Worm (Caenorhabditis elegans) whole organism, young adult: ENCODE data around the gene nspc-1.
"Not testable (repeated sequence)": the region's sequence is repeated elsewhere in the genome, so short reads cannot be mapped to it uniquely, and the experiment has no call there.

ENCODE experiments used
- B0336.3 ChIP-seq: fragments of 200-800 bp; sonication (Bioruptor generic); IDR thresholded peaks from 2 replicates; pipeline ENCODE4 v1.3.6; 2022; ENCODE audit warnings: missing genetic modification characterization, missing compliant biosample characterization
- C06A6.2 ChIP-seq: fragments of 200-800 bp; sonication (Bioruptor generic); conservative IDR thresholded peaks from 2 replicates; pipeline ENCODE4 v1.3.6; 2022; ENCODE audit warnings: missing genetic modification characterization, missing compliant biosample characterization
- F55B11.4 ChIP-seq: sonication (generic microtip); optimal IDR thresholded peaks from 2 replicates; lab custom pipeline; 2016; ENCODE audit warnings: missing compliant biosample characterization, missing genetic modification characterization, borderline replicate concordance; ENCODE audit not compliant: insufficient read depth
- F57A8.1 ChIP-seq: fragments of 200-800 bp; sonication (Bioruptor generic); optimal IDR thresholded peaks from 2 replicates; lab custom pipeline; 2018; ENCODE audit warnings: mild to moderate bottlenecking, missing genetic modification characterization, moderate library complexity, missing compliant biosample characterization
- Y56A3A.18 ChIP-seq: fragments of 200-800 bp; sonication (Bioruptor generic); IDR thresholded peaks from 2 replicates; pipeline ENCODE4 v1.3.6; 2022; ENCODE audit warnings: missing genetic modification reagents, missing genetic modification characterization, missing compliant biosample characterization
- aptf-3 ChIP-seq: fragments of 200-800 bp; sonication (Bioruptor generic); IDR thresholded peaks from 2 replicates; pipeline ENCODE4 v1.3.6; 2022; ENCODE audit warnings: missing genetic modification characterization, missing compliant biosample characterization
- attf-6 ChIP-seq: fragments of 200-800 bp; sonication (Bioruptor generic); IDR thresholded peaks from 2 replicates; pipeline ENCODE4 v1.3.6; 2022; ENCODE audit warnings: missing genetic modification reagents, missing genetic modification characterization, missing compliant biosample characterization
- ceh-27 ChIP-seq: fragments of 200-800 bp; sonication (Bioruptor generic); optimal IDR thresholded peaks from 2 replicates; lab custom pipeline; 2018; ENCODE audit warnings: mild to moderate bottlenecking, missing genetic modification characterization, moderate library complexity, missing compliant biosample characterization
- dpl-1 ChIP-seq: fragments of 150-350 bp; optimal IDR thresholded peaks from 2 replicates; lab custom pipeline; 2014; ENCODE audit warnings: missing biosample characterization, missing genetic modification reagents, missing genetic modification characterization
- egrh-3 ChIP-seq: fragments of 200-800 bp; sonication (Bioruptor generic); IDR thresholded peaks from 2 replicates; pipeline ENCODE4 v1.3.6; 2022; ENCODE audit warnings: missing genetic modification reagents, missing genetic modification characterization, missing compliant biosample characterization
- ekl-4 ChIP-seq: fragments of 200-800 bp; sonication (Bioruptor generic); IDR thresholded peaks from 2 replicates; pipeline ENCODE4 v1.3.6; 2022; ENCODE audit warnings: missing genetic modification reagents, missing genetic modification characterization, missing compliant biosample characterization
- ets-4 ChIP-seq: fragments of 200-800 bp; sonication (Bioruptor generic); optimal IDR thresholded peaks from 2 replicates; lab custom pipeline; 2018; ENCODE audit warnings: mild to moderate bottlenecking, missing genetic modification characterization, missing compliant biosample characterization
- fkh-3 ChIP-seq: sonication (generic microtip); optimal IDR thresholded peaks from 2 replicates; lab custom pipeline; 2016; ENCODE audit warnings: mild to moderate bottlenecking, missing genetic modification characterization, missing compliant biosample characterization
- gei-17 ChIP-seq: fragments of 200-800 bp; sonication (Bioruptor generic); optimal IDR thresholded peaks from 2 replicates; lab custom pipeline; 2018; ENCODE audit warnings: mild to moderate bottlenecking, missing genetic modification characterization, missing compliant biosample characterization
- hlh-12 ChIP-seq: sonication (generic microtip); optimal IDR thresholded peaks from 2 replicates; lab custom pipeline; 2016; ENCODE audit warnings: missing genetic modification characterization, missing compliant biosample characterization
- hlh-26 ChIP-seq: fragments of 200-800 bp; sonication (Bioruptor generic); conservative IDR thresholded peaks from 2 replicates; pipeline ENCODE4 v1.3.6; 2022; ENCODE audit warnings: missing genetic modification reagents, missing genetic modification characterization, missing compliant biosample characterization
- hmg-20 ChIP-seq: fragments of 200-800 bp; sonication (Bioruptor generic); IDR thresholded peaks from 2 replicates; pipeline ENCODE4 v1.3.6; 2022; ENCODE audit warnings: missing genetic modification reagents, missing genetic modification characterization, missing compliant biosample characterization
- let-526 ChIP-seq: fragments of 200-800 bp; sonication (Bioruptor generic); IDR thresholded peaks from 2 replicates; pipeline ENCODE4 v1.3.6; 2022; ENCODE audit warnings: missing genetic modification reagents, missing genetic modification characterization, missing compliant biosample characterization
- lin-35 ChIP-seq, 3 experiments: fragments of 150-350 bp in 2 of 3; sonication (generic microtip) in 1 of 3; optimal IDR thresholded peaks; 2 replicates each; lab custom pipeline; 2014 to 2018; ENCODE audit warnings: missing biosample characterization in 3 of 3, missing genetic modification characterization in 3 of 3, missing genetic modification reagents in 3 of 3
- lin-40 ChIP-seq: sonication (generic microtip); optimal IDR thresholded peaks from 2 replicates; lab custom pipeline; 2016; ENCODE audit warnings: missing genetic modification characterization, mild to moderate bottlenecking, missing compliant biosample characterization, missing genotype, missing genetic modification reagents
- lsy-27 ChIP-seq: sonication (generic microtip); optimal IDR thresholded peaks from 2 replicates; lab custom pipeline; 2017; ENCODE audit warnings: missing genetic modification characterization, mild to moderate bottlenecking, missing compliant biosample characterization, antibody characterized with exemption, missing genotype, borderline replicate concordance; ENCODE audit not compliant: insufficient read depth
- madf-3 ChIP-seq: fragments of 200-800 bp; sonication (Bioruptor generic); IDR thresholded peaks from 2 replicates; pipeline ENCODE4 v1.3.6; 2022; ENCODE audit warnings: missing genetic modification reagents, missing genetic modification characterization, missing compliant biosample characterization
- nfya-1 ChIP-seq: sonication (generic microtip); optimal IDR thresholded peaks from 2 replicates; lab custom pipeline; 2017; ENCODE audit warnings: antibody characterized with exemption, missing compliant biosample characterization, missing genetic modification characterization, borderline replicate concordance; ENCODE audit not compliant: insufficient read depth
- nfya-2 ChIP-seq: fragments of 200-800 bp; sonication (Bioruptor generic); IDR thresholded peaks from 2 replicates; pipeline ENCODE4 v1.3.6; 2022; ENCODE audit warnings: missing genetic modification reagents, missing genetic modification characterization, missing compliant biosample characterization
- nfyb-1 ChIP-seq: fragments of 200-800 bp; sonication (Bioruptor generic); IDR thresholded peaks from 2 replicates; pipeline ENCODE4 v1.3.6; 2022; ENCODE audit warnings: missing genetic modification reagents, missing genetic modification characterization, missing compliant biosample characterization
- nhr-80 ChIP-seq: sonication (generic microtip); optimal IDR thresholded peaks from 2 replicates; lab custom pipeline; 2016; ENCODE audit warnings: missing genetic modification characterization, missing compliant biosample characterization
- nhr-90 ChIP-seq: sonication (generic microtip); optimal IDR thresholded peaks from 2 replicates; lab custom pipeline; 2016; ENCODE audit warnings: missing genotype, mild to moderate bottlenecking, missing genetic modification characterization, missing compliant biosample characterization
- repo-1 ChIP-seq: sonication (generic microtip); optimal IDR thresholded peaks from 2 replicates; lab custom pipeline; 2017; ENCODE audit warnings: mild to moderate bottlenecking, missing genetic modification characterization, missing compliant biosample characterization
- rpc-1 ChIP-seq, 2 experiments: fragments of 150-350 bp in 1 of 2; sonication (generic microtip) in 1 of 2; optimal IDR thresholded peaks; 2 replicates each; lab custom pipeline; 2014 to 2018; ENCODE audit warnings: missing biosample characterization in 1 of 2, missing genetic modification characterization in 1 of 2, missing genetic modification reagents in 1 of 2, missing genotype in 1 of 2
- snpc-1.3 ChIP-seq: sonication (generic microtip); optimal IDR thresholded peaks from 2 replicates; lab custom pipeline; 2017; ENCODE audit warnings: missing genetic modification characterization, mild to moderate bottlenecking, missing compliant biosample characterization, antibody characterized with exemption, moderate library complexity, missing genotype, missing genetic modification reagents; ENCODE audit not compliant: insufficient read depth
- tbp1 ChIP-seq: fragments of 200-800 bp; sonication (Bioruptor generic); optimal IDR thresholded peaks from 2 replicates; lab custom pipeline; 2018; ENCODE audit warnings: mild to moderate bottlenecking, missing genetic modification characterization, missing compliant biosample characterization
- zim-3 ChIP-seq: sonication (generic microtip); optimal IDR thresholded peaks from 2 replicates; lab custom pipeline; 2017; ENCODE audit warnings: mild to moderate bottlenecking, missing genetic modification characterization, moderate library complexity, missing compliant biosample characterization

The nspc-1 gene

ce11 chrX:8538262-8538776 is 3.4 kb upstream of the nspc-1 start, which contains the start of the genes nspc-4 and nspc-5:
Gene nspc-4 (minus strand): TSS chrX:8538362.
Gene nspc-5 (plus strand): TSS chrX:8538726.
- TF ChIP-seq hlh-12; hmg-20 (GFP tag; lab: Robert Waterston, UW); aptf-3: not testable (repeated sequence)

- TF ChIP-seq nfya-1 (no peak), hlh-26 (GFP tag; lab: Robert Waterston, UW) (no peak), zim-3 (tag; lab: Kevin White, UChicago) (no peak), gei-17 (GFP tag; lab: Kevin White, UChicago) (no peak), madf-3 (no peak)
Measured at ce11 chrX:8536791-8537190, 1.9 kb upstream of the nspc-1 start, which contains the start of gene nspc-3. Gene nspc-3 (plus strand): TSS chrX:8537091.

ce11 chrX:8527950-8528349 is 7.0 kb downstream of the nspc-1 start, which contains the start of gene flp-5:
Gene flp-5 (plus strand): TSS chrX:8528250.
- TF ChIP-seq repo-1 (tag; lab: Kevin White, UChicago), result no peak
- no peak for TF ChIP-seq lin-35 (GFP tag; optimal IDR thresholded peaks at IDR 0.05; lab: Kevin White, UChicago)
- no peak for TF ChIP-seq hlh-26 (GFP tag; lab: Robert Waterston, UW)
- TF ChIP-seq snpc-1.3 (tag; lab: Kevin White, UChicago), result no peak
- TF ChIP-seq nhr-80 (tag; lab: Kevin White, UChicago), result no peak

DNA sequence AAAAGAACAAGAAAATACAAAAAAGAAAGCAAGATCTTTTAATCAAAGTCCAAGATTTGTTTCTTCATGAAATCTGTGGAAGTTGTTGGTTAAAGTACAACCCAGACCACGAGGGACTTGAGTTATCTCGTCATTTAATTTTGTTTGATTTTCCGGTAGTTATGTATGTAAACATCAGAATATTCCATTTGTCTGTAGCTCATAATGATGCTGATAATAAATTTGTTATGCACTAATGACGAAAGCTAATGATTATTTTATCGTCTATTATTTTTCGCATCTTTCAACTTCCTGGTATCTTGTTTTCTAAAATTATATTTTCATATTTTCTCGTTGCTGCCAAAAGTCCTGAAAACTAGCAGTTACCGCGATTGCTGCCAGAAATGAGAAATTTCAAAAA is 11.9 kb downstream of the nspc-1 start:
- no peak for TF ChIP-seq let-526 (GFP tag; lab: Robert Waterston, UW)
- no peak for TF ChIP-seq tbp1 (GFP tag; lab: Kevin White, UChicago)
- no peak for TF ChIP-seq Y56A3A.18 (GFP tag; lab: Robert Waterston, UW)
- no peak for TF ChIP-seq C06A6.2 (GFP tag; lab: Robert Waterston, UW)
- TF ChIP-seq nfya-2 (GFP tag; lab: Robert Waterston, UW), result no peak
- TF ChIP-seq B0336.3, result no peak
- no peak for TF ChIP-seq fkh-3
- TF ChIP-seq ets-4 (GFP tag; lab: Kevin White, UChicago), result no peak
- no peak for TF ChIP-seq lin-40 (tag; lab: Kevin White, UChicago)
- no peak for TF ChIP-seq nfyb-1 (GFP tag; lab: Robert Waterston, UW)
- no peak for TF ChIP-seq F57A8.1 (GFP tag; lab: Kevin White, UChicago)
- no peak for TF ChIP-seq lin-35 (GFP tag; optimal IDR thresholded peaks at IDR 0.05; lab: Kevin White, UChicago)
- no peak for TF ChIP-seq attf-6 (GFP tag; lab: Robert Waterston, UW)
- TF ChIP-seq rpc-1 (optimal IDR thresholded peaks at IDR 0.05; lab: Kevin White, UChicago), result no peak
- no peak for TF ChIP-seq rpc-1 (tag; optimal IDR thresholded peaks at IDR 0.05; lab: Kevin White, UChicago)
- no peak for TF ChIP-seq nhr-90 (tag; lab: Kevin White, UChicago)
- no peak for TF ChIP-seq dpl-1 (GFP tag; lab: Kevin White, UChicago)
- TF ChIP-seq hlh-26 (GFP tag; lab: Robert Waterston, UW), result no peak
- TF ChIP-seq egrh-3 (GFP tag; lab: Robert Waterston, UW), result no peak

- no peak for TF ChIP-seq ekl-4 (GFP tag; lab: Robert Waterston, UW)
- no peak for TF ChIP-seq ceh-27 (GFP tag; lab: Kevin White, UChicago)
- no peak for TF ChIP-seq rpc-1 (optimal IDR thresholded peaks at IDR 0.05; lab: Kevin White, UChicago)
- no peak for TF ChIP-seq rpc-1 (tag; optimal IDR thresholded peaks at IDR 0.05; lab: Kevin White, UChicago)
- TF ChIP-seq F55B11.4 (tag; lab: Kevin White, UChicago), result no peak
- no peak for TF ChIP-seq lsy-27
Measured at ce11 chrX:8521614-8522013, 13.3 kb downstream of the nspc-1 start, which contains the start of gene C03G5.14. Gene C03G5.14 (plus strand): TSS chrX:8521914.
